Worm (Caenorhabditis elegans) whole organism, L2 larva: ENCODE measurements around the gene tag-276.

Source experiments
- F13H6.1 ChIP-seq: sonication (generic microtip); optimal IDR thresholded peaks from 2 replicates; lab custom pipeline; 2016; ENCODE audit warnings: missing genetic modification characterization, missing compliant biosample characterization
- ZK546.5 ChIP-seq: sonication (generic microtip); optimal IDR thresholded peaks from 2 replicates; lab custom pipeline; 2017; ENCODE audit warnings: missing biosample characterization, missing genetic modification characterization
- ama-1 ChIP-seq: fragments of 150-350 bp; optimal IDR thresholded peaks from 2 replicates; lab custom pipeline; 2018; ENCODE audit warnings: inconsistent platforms
- blmp-1 ChIP-seq: sonication (generic microtip); optimal IDR thresholded peaks from 2 replicates; lab custom pipeline; 2017; ENCODE audit warnings: missing genetic modification characterization, mild to moderate bottlenecking, missing compliant biosample characterization, antibody characterized with exemption, moderate library complexity; ENCODE audit not compliant: insufficient read depth
- elt-1 ChIP-seq: fragments of 150-350 bp; optimal IDR thresholded peaks from 2 replicates; lab custom pipeline; 2014; ENCODE audit warnings: missing biosample characterization, missing genetic modification characterization
- lin-39 ChIP-seq: fragments of 150-350 bp; optimal IDR thresholded peaks from 2 replicates; lab custom pipeline; 2014; ENCODE audit warnings: missing biosample characterization, missing genetic modification reagents, missing genetic modification characterization
- lsy-2 ChIP-seq, 2 experiments: fragments of 150-350 bp in 1 of 2; sonication (generic microtip) in 1 of 2; optimal IDR thresholded peaks; 2 replicates each; lab custom pipeline; 2014 to 2017; ENCODE audit warnings: missing biosample characterization in 2 of 2, missing genetic modification characterization in 2 of 2
- nhr-237 ChIP-seq: fragments of 150-350 bp; optimal IDR thresholded peaks from 2 replicates; lab custom pipeline; 2014; ENCODE audit warnings: missing biosample characterization, missing genetic modification characterization
- nhr-6 ChIP-seq: fragments of 150-350 bp; optimal IDR thresholded peaks from 2 replicates; lab custom pipeline; 2014; ENCODE audit warnings: missing biosample characterization, missing genetic modification characterization
- nhr-77 ChIP-seq: fragments of 150-350 bp; optimal IDR thresholded peaks from 2 replicates; lab custom pipeline; 2014; ENCODE audit warnings: missing biosample characterization, missing genetic modification characterization
- snpc-4 ChIP-seq: fragments of 150-350 bp; optimal IDR thresholded peaks from 2 replicates; lab custom pipeline; 2014; ENCODE audit warnings: missing biosample characterization, missing genetic modification characterization
- unc-62 ChIP-seq: fragments of 150-350 bp; optimal IDR thresholded peaks from 2 replicates; lab custom pipeline; 2014; ENCODE audit warnings: missing biosample characterization, missing genetic modification reagents, missing genetic modification characterization
- zag-1 ChIP-seq: fragments of 150-350 bp; optimal IDR thresholded peaks from 2 replicates; lab custom pipeline; 2014; ENCODE audit warnings: missing biosample characterization, missing genetic modification characterization

DNA sequence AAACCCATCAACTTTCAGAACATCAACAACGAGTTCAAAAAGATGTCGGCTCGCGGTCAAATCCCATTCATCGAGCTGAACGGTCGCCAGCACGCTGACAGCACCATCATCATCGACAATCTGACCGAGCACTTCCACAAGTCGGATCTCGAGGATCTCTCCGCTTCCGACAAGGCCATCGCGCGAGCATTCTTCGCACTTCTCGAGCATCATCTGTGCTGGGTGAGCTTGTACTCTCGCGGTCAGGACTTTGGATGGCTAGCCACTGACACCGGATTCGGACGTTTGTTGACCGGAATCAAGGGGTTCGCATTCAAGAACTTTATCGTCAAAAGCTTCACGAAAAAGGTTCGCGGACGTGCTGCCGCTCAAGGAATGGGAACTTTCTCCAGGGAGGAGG lies 15.9 kb upstream of the tag-276 start:
- no peak for TF ChIP-seq snpc-4 (tag; lab: Kevin White, UChicago)
- TF ChIP-seq nhr-237 (tag; lab: Kevin White, UChicago): no peak
- no peak for TF ChIP-seq F13H6.1
- no peak for TF ChIP-seq blmp-1 (tag; lab: Kevin White, UChicago)
- no peak for TF ChIP-seq lin-39 (tag; lab: Kevin White, UChicago)
- no peak for TF ChIP-seq zag-1 (tag; lab: Kevin White, UChicago)
- TF ChIP-seq unc-62: no peak
- no peak for TF ChIP-seq ama-1 (lab: Kevin White, UChicago)
- TF ChIP-seq nhr-77 (tag; lab: Kevin White, UChicago): no peak
- TF ChIP-seq lsy-2 (tag; optimal IDR thresholded peaks at IDR 0.05; lab: Kevin White, UChicago): no peak
- TF ChIP-seq elt-1 (tag; lab: Kevin White, UChicago): no peak
- TF ChIP-seq ZK546.5: no peak
- no peak for TF ChIP-seq nhr-6 (tag; lab: Kevin White, UChicago)
